Worm (Caenorhabditis elegans) whole organism, young adult: Measurements from ENCODE around the gene Y40H7A.10.
"Not testable (repeated sequence)": the region's sequence is repeated elsewhere in the genome, so short reads cannot be mapped to it uniquely, and the experiment has no call there.

Experiments
- F22D6.2 ChIP-seq: sonication (generic microtip); optimal IDR thresholded peaks from 2 replicates; lab custom pipeline; 2016; ENCODE audit warnings: mild to moderate bottlenecking, missing genetic modification characterization, missing compliant biosample characterization
- F39B2.1 ChIP-seq: fragments of 200-800 bp; sonication (Bioruptor generic); IDR thresholded peaks from 2 replicates; pipeline ENCODE4 v1.3.6; 2022; ENCODE audit warnings: missing genetic modification reagents, missing genetic modification characterization, missing compliant biosample characterization
- bed-2 ChIP-seq: fragments of 200-800 bp; sonication (Bioruptor generic); IDR thresholded peaks from 2 replicates; pipeline ENCODE4 v1.3.6; 2022; ENCODE audit warnings: missing genetic modification reagents, missing genetic modification characterization, missing compliant biosample characterization
- ceh-40 ChIP-seq: fragments of 200-800 bp; sonication (Bioruptor generic); IDR thresholded peaks from 2 replicates; pipeline ENCODE4 v1.3.6; 2022; ENCODE audit warnings: missing genetic modification characterization, missing compliant biosample characterization
- ets-4 ChIP-seq: fragments of 200-800 bp; sonication (Bioruptor generic); optimal IDR thresholded peaks from 2 replicates; lab custom pipeline; 2018; ENCODE audit warnings: mild to moderate bottlenecking, missing genetic modification characterization, missing compliant biosample characterization
- pha-4 ChIP-seq: fragments of 150-350 bp; sonication (generic microtip); optimal IDR thresholded peaks from 2 replicates; lab custom pipeline; 2014; ENCODE audit warnings: missing biosample characterization, missing genetic modification reagents, missing genetic modification characterization

ce11 chrIV:15166678-15167077 is 48.7 kb downstream of the Y40H7A.10 start:
- not testable (repeated sequence) for TF ChIP-seq F39B2.1 (GFP tag; lab: Robert Waterston, UW); F22D6.2; pha-4 (tag; lab: Kevin White, UChicago); bed-2 (GFP tag; lab: Robert Waterston, UW); ceh-40 (GFP tag; lab: Robert Waterston, UW); ets-4
